Fruit fly (Drosophila melanogaster): Measurements from ENCODE around the gene CG7653.

DNA sequence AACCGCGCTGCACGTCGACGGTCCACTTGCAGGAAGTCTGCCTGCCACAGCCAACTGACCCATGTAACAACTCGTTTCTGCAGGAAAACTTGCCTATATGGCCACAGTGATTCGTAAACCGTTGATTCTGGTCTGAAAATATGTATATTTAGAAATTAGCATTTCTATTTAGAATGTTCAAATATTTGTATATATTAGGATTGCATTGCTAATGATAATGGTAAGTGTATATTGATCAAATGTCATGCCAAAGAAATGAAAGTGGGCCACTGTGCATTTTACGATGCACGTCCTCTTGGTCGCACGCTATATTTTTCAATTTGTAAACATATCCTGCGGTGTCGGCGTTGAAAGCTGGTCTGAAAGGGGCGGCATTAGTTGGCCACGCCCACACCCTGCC is 6.2 kb upstream of the CG7653 start:
- no peak for TF ChIP-seq CG8478 (optimal IDR thresholded peaks at IDR 0.05)
- TF ChIP-seq CTCF (optimal IDR thresholded peaks at IDR 0.05) = no peak
